Worm (Caenorhabditis elegans): ENCODE measurements around the gene his-6.

Gene his-6

DNA sequence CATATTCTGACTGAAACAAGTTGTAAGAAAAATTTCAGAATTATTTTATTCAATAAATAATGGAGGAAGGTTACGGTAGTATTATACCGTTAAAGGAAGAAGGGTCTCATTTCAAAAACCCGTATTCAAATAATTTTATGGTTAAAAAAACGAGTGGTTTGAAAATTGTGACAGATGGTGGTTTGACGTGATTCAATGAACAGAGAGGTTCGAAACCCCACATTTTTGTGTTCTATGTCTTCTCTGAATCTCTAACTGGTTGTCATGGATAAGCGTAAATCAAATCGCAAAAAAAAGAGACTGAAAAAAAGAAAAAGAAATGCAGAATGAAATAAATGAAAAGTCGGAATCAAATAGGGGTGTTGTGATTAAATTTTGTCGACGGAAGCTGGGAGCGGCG lies 27.5 kb downstream of the his-6 start, which contains the start of gene ZK994.6:
Gene ZK994.6 (minus strand): TSS at position 101 of the 400 bp plus-strand sequence.
- no peak for TF ChIP-seq aly-2 (tag; optimal IDR thresholded peaks at IDR 0.05)
- TF ChIP-seq skn-1 (tag; optimal IDR thresholded peaks at IDR 0.05): no peak
- no peak for TF ChIP-seq lin-39 (tag; optimal IDR thresholded peaks at IDR 0.05)
- no peak for TF ChIP-seq nhr-77 (tag; optimal IDR thresholded peaks at IDR 0.05)
- TF ChIP-seq dmd-4 (tag; optimal IDR thresholded peaks at IDR 0.05): no peak
- no peak for TF ChIP-seq elt-3 (tag; optimal IDR thresholded peaks at IDR 0.05)
- no peak for TF ChIP-seq gmeb-1 (tag; optimal IDR thresholded peaks at IDR 0.05)
- TF ChIP-seq sem-4 (tag; optimal IDR thresholded peaks at IDR 0.05): no peak
- no peak for TF ChIP-seq ZK546.5 (tag; optimal IDR thresholded peaks at IDR 0.05)

DNA sequence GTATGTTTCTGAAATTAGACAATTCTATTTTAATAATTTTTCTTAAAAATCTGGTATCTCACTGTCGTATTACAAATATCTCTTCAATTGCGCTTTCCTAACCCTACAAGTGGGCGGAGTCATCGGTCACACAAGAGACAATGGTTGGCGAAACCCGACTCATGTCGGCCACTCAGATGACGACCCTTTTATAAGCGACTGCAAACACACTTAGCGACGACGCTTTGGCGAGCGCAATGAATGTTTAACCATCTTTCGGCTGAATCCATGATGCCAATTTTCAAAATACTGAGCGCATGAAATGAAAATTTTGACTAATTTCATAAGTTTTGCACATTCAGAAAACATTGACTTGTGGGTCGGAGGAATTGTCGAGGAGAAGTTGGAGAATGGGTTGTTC lies 34.4 kb downstream of the his-6 start:
- TF ChIP-seq dmd-4 (tag; optimal IDR thresholded peaks at IDR 0.05) (peak; percentile 37), ztf-4 (tag; optimal IDR thresholded peaks at IDR 0.05) (peak; percentile 83), sma-9 (GFP tag; optimal IDR thresholded peaks at IDR 0.05) (peak; percentile 99), sma-9 (tag; optimal IDR thresholded peaks at IDR 0.05) (no peak), aly-2 (tag; optimal IDR thresholded peaks at IDR 0.05) (peak; percentile 60), C34F6.9 (tag; optimal IDR thresholded peaks at IDR 0.05) (peak; percentile 71), nhr-11 (tag; optimal IDR thresholded peaks at IDR 0.05) (peak; percentile 80), ztf-1 (GFP tag; conservative IDR thresholded peaks at IDR 0.05) (0 out of 2 replicates have a peak, but pooled peaks have one; percentile 82), crh-2 (tag; optimal IDR thresholded peaks at IDR 0.05) (peak; percentile 89), lin-11 (tag; optimal IDR thresholded peaks at IDR 0.05) (peak; percentile 84), ceh-16 (tag; optimal IDR thresholded peaks at IDR 0.05) (peak; percentile 65), alr-1 (tag; optimal IDR thresholded peaks at IDR 0.05) (no peak), nhr-21 (tag; optimal IDR thresholded peaks at IDR 0.05) (peak; percentile 91), lin-13 (GFP tag; optimal IDR thresholded peaks at IDR 0.05) (peak; percentile 87), lsy-2 (tag; optimal IDR thresholded peaks at IDR 0.05) (peak; percentile 87 to 88), peb-1 (tag; optimal IDR thresholded peaks at IDR 0.05) (peak; percentile 6), skn-1 (tag; optimal IDR thresholded peaks at IDR 0.05) (peak; percentile 33), nhr-10 (tag; optimal IDR thresholded peaks at IDR 0.05) (peak; percentile 51), sem-4 (tag; optimal IDR thresholded peaks at IDR 0.05) (peak; percentile 87), ceh-82 (tag; optimal IDR thresholded peaks at IDR 0.05) (peak; percentile 85), F13H6.1 (tag; optimal IDR thresholded peaks at IDR 0.05) (peak; percentile 95), unc-55 (GFP tag; optimal IDR thresholded peaks at IDR 0.05) (peak; percentile 67), fos-1 (tag; optimal IDR thresholded peaks at IDR 0.05) (peak; percentile 73), nhr-12 (tag; optimal IDR thresholded peaks at IDR 0.05) (peak; percentile 40), mbf-1 (tag; optimal IDR thresholded peaks at IDR 0.05) (peak; percentile 14), elt-3 (tag; optimal IDR thresholded peaks at IDR 0.05) (no peak), R02D3.7 (tag; optimal IDR thresholded peaks at IDR 0.05) (peak; percentile 56), nhr-25 (tag; optimal IDR thresholded peaks at IDR 0.05) (no peak), ztf-11 (tag; optimal IDR thresholded peaks at IDR 0.05) (peak; percentile 45), nhr-23 (tag; optimal IDR thresholded peaks at IDR 0.05) (no peak), lin-39 (tag; optimal IDR thresholded peaks at IDR 0.05) (peak; percentile 81), ama-1 (optimal IDR thresholded peaks at IDR 0.05) (peak; percentile 14), nhr-129 (tag; optimal IDR thresholded peaks at IDR 0.05) (peak; percentile 86), egl-27 (tag; optimal IDR thresholded peaks at IDR 0.05) (peak; percentile 90), mdl-1 (tag; optimal IDR thresholded peaks at IDR 0.05) (peak; percentile 33 to 44), mab-5 (tag; optimal IDR thresholded peaks at IDR 0.05) (peak; percentile 88), blmp-1 (tag; optimal IDR thresholded peaks at IDR 0.05; ENCODE audit: insufficient read depth) (peak; percentile 39), unc-39 (tag; optimal IDR thresholded peaks at IDR 0.05) (no peak), nhr-6 (tag; optimal IDR thresholded peaks at IDR 0.05) (peak; percentile 76), ZK546.5 (tag; optimal IDR thresholded peaks at IDR 0.05) (peak; percentile 23), unc-62 (GFP tag; optimal IDR thresholded peaks at IDR 0.05) (peak; percentile 73), nhr-237 (tag; optimal IDR thresholded peaks at IDR 0.05) (peak; percentile 63), nhr-77 (tag; optimal IDR thresholded peaks at IDR 0.05) (peak; percentile 31), sma-3 (GFP tag; optimal IDR thresholded peaks at IDR 0.05) (peak; percentile 92), snpc-4 (tag; optimal IDR thresholded peaks at IDR 0.05) (peak; percentile 100), Y55F3AM.14 (GFP tag; optimal IDR thresholded peaks at IDR 0.05) (peak; percentile 94), zag-1 (tag; optimal IDR thresholded peaks at IDR 0.05) (peak; percentile 81), gmeb-1 (tag; optimal IDR thresholded peaks at IDR 0.05) (peak; percentile 89), elt-1 (tag; optimal IDR thresholded peaks at IDR 0.05) (no peak)
